Fruit fly (Drosophila melanogaster): Measurements from ENCODE around the gene CG3847.

Gene CG3847

DNA sequence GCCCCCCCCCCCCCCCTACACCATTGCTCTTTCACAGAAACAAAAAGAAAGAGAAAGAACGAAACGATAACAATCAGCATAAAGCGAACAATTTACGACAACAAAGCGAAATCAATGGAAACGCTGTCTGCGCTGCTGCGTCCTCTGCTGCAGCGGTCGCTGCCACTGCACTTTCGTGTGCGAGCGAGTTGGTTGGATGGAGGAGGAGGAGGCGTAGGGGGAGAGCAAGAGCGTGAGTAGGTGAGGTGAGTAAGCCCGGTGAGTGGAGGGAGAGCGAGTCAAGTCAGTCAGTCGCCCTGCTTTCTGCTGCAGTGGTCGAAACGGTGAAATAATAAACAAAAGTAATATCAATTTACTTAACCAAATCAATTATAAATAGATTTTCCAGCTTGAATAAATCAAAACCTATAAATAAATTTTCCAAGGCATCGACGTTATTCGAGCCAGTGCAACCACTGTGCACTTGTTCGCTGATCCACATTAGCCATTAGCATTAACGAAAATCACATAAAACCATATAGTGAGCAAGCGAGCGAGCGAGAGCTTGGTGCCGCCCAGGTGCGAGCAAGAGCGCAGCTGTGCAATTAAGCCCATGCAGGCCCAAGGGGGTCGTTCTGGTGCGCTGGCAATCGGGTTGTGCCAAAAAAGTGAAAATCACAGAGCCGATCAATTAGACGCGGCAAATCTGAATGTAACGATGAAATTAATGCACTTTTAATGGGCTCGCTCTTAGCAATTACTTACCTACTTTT is 2.9 kb upstream of the CG3847 start:
- TF ChIP-seq Med (GFP tag) (peak; percentile 69), Hr51 (GFP tag; optimal IDR thresholded peaks at IDR 0.05) (peak in 1 of 2 experiments; percentile 27), CG11504 (tag; optimal IDR thresholded peaks at IDR 0.05) (peak; percentile 32), Trl (optimal IDR thresholded peaks at IDR 0.05) (peak in 1 of 2 experiments; percentile 48), Trl (GFP tag; optimal IDR thresholded peaks at IDR 0.05) (no peak), Blimp-1 (GFP tag; optimal IDR thresholded peaks at IDR 0.05) (peak; percentile 43), Taf1 (GFP tag; IDR thresholded peaks at IDR 0.05) (no peak), cad (GFP tag; optimal IDR thresholded peaks at IDR 0.05) (no peak), CG9215 (GFP tag; IDR thresholded peaks at IDR 0.05) (no peak), shn (GFP tag; optimal IDR thresholded peaks at IDR 0.05) (no peak), stc (GFP tag; IDR thresholded peaks at IDR 0.05) (peak; percentile 76), CG2678 (tag; optimal IDR thresholded peaks at IDR 0.05) (peak; percentile 8), CG1529 (GFP tag; optimal IDR thresholded peaks at IDR 0.05) (peak; percentile 15), CHES-1-like (GFP tag; optimal IDR thresholded peaks at IDR 0.05) (no peak), Optix (GFP tag; IDR thresholded peaks at IDR 0.05) (peak; percentile 80), CrebB (tag; optimal IDR thresholded peaks at IDR 0.05) (no peak), Mes4 (GFP tag; optimal IDR thresholded peaks at IDR 0.05) (no peak), tna (GFP tag; IDR thresholded peaks at IDR 0.05; ENCODE audit: partially characterized antibody) (no peak), chinmo (GFP tag; IDR thresholded peaks at IDR 0.05; ENCODE audit: partially characterized antibody) (no peak), CG1792 (GFP tag; optimal IDR thresholded peaks at IDR 0.05) (no peak), ab (GFP tag; optimal IDR thresholded peaks at IDR 0.05) (no peak), CG1603 (tag; optimal IDR thresholded peaks at IDR 0.05) (peak; percentile 19), jigr1 (GFP tag; IDR thresholded peaks at IDR 0.05) (peak; percentile 54; the same call in 1 of the 3 replicates), fu2 (GFP tag; optimal IDR thresholded peaks at IDR 0.05) (no peak), fd3F (GFP tag; optimal IDR thresholded peaks at IDR 0.05) (no peak), HHEX (GFP tag; optimal IDR thresholded peaks at IDR 0.05) (peak; percentile 3), pita (GFP tag; optimal IDR thresholded peaks at IDR 0.05) (no peak), CG7556 (GFP tag; optimal IDR thresholded peaks at IDR 0.05) (no peak), H2.0 (GFP tag; IDR thresholded peaks at IDR 0.05) (peak; percentile 56; the same call in 1 of the 2 replicates), Doc3 (GFP tag; IDR thresholded peaks at IDR 0.05; ENCODE audit: partially characterized antibody) (no peak), Ets65A (GFP tag) (peak; percentile 13), Fer1 (GFP tag; optimal IDR thresholded peaks at IDR 0.05) (no peak), Scr (GFP tag; IDR thresholded peaks at IDR 0.05; ENCODE audit: partially characterized antibody) (no peak), vnd (GFP tag; IDR thresholded peaks at IDR 0.05; ENCODE audit: partially characterized antibody) (no peak), phol (tag; optimal IDR thresholded peaks at IDR 0.05) (no peak), Dref (GFP tag; IDR thresholded peaks at IDR 0.05) (no peak), CG13775 (GFP tag; optimal IDR thresholded peaks at IDR 0.05) (no peak), NK7.1 (GFP tag; optimal IDR thresholded peaks at IDR 0.05) (no peak), nmo (GFP tag; optimal IDR thresholded peaks at IDR 0.05) (peak; percentile 5), pzg (GFP tag; optimal IDR thresholded peaks at IDR 0.05) (no peak), gsb-n (tag; optimal IDR thresholded peaks at IDR 0.05) (no peak), dan (GFP tag; IDR thresholded peaks at IDR 0.05) (no peak), twi (tag; optimal IDR thresholded peaks at IDR 0.05) (no peak), Deaf1 (tag; optimal IDR thresholded peaks at IDR 0.05) (no peak), CG8359 (GFP tag; optimal IDR thresholded peaks at IDR 0.05; ENCODE audit: borderline replicate concordance) (no peak), tin (GFP tag; optimal IDR thresholded peaks at IDR 0.05) (no peak), CG10274 (GFP tag; optimal IDR thresholded peaks at IDR 0.05) (no peak), CG13296 (GFP tag; optimal IDR thresholded peaks at IDR 0.05) (no peak), CG30020 (tag; optimal IDR thresholded peaks at IDR 0.05) (no peak)
